Fruit fly (Drosophila melanogaster) whole organism, embryonic: Measurements from ENCODE around the gene Cyt-c1L.
A peak's percentile ranks its signal among the peaks of the same experiment; 100 is the strongest.

Experiments
- Ada2b ChIP-seq: fragments of 200-800 bp; sonication (Bioruptor generic); IDR thresholded peaks from 2 replicates; pipeline ENCODE4 v1.3.6; 2022; ENCODE audit warnings: missing biosample characterization, missing genetic modification characterization
- CG10431 ChIP-seq: fragments of 200-800 bp; sonication (Bioruptor generic); optimal IDR thresholded peaks from 3 replicates; lab custom pipeline; 2018; ENCODE audit warnings: missing biosample characterization, mild to moderate bottlenecking, missing genetic modification characterization
- CG11398 ChIP-seq: fragments of 200-800 bp; sonication (Bioruptor generic); optimal IDR thresholded peaks from 2 replicates; lab custom pipeline; 2016; ENCODE audit warnings: missing biosample characterization, missing genetic modification characterization
- CG12155 ChIP-seq: fragments of 200-800 bp; sonication (Bioruptor generic); optimal IDR thresholded peaks from 3 replicates; lab custom pipeline; 2016; ENCODE audit warnings: missing biosample characterization, missing genetic modification characterization
- CG1233 ChIP-seq: fragments of 200-800 bp; sonication (Bioruptor generic); optimal IDR thresholded peaks from 4 replicates; lab custom pipeline; 2018; ENCODE audit warnings: missing biosample characterization, mild to moderate bottlenecking, missing genetic modification characterization
- CG13894 ChIP-seq: fragments of 200-800 bp; sonication (Bioruptor generic); optimal IDR thresholded peaks from 3 replicates; lab custom pipeline; 2018; ENCODE audit warnings: missing biosample characterization, mild to moderate bottlenecking, missing genetic modification characterization, moderate library complexity
- CG1529 ChIP-seq: fragments of 200-800 bp; sonication (Bioruptor generic); optimal IDR thresholded peaks from 3 replicates; lab custom pipeline; 2018; ENCODE audit warnings: missing biosample characterization, missing genetic modification characterization
- CG15601 ChIP-seq: fragments of 200-800 bp; sonication (Bioruptor generic); optimal IDR thresholded peaks from 3 replicates; lab custom pipeline; 2019; ENCODE audit warnings: missing biosample characterization, mild to moderate bottlenecking, missing genetic modification characterization, moderate library complexity
- CG16863 ChIP-seq: fragments of 200-800 bp; sonication (Bioruptor generic); optimal IDR thresholded peaks from 3 replicates; lab custom pipeline; 2016; ENCODE audit warnings: missing biosample characterization, missing genetic modification characterization
- CG17359 ChIP-seq: fragments of 200-800 bp; sonication (Bioruptor generic); optimal IDR thresholded peaks from 3 replicates; lab custom pipeline; 2018; ENCODE audit warnings: missing biosample characterization, mild to moderate bottlenecking, missing genetic modification characterization, moderate library complexity
- CG17361 ChIP-seq: fragments of 200-800 bp; sonication (Bioruptor generic); IDR thresholded peaks from 3 replicates; pipeline ENCODE4 v1.3.6; 2022; ENCODE audit warnings: missing biosample characterization, missing genetic modification characterization
- CG31224 ChIP-seq: fragments of 200-800 bp; sonication (Bioruptor generic); IDR thresholded peaks from 2 replicates; pipeline ENCODE4 v1.3.6; 2022; ENCODE audit warnings: missing biosample characterization, missing genetic modification characterization
- CG32532 ChIP-seq: fragments of 200-800 bp; sonication (Bioruptor generic); IDR thresholded peaks from 2 replicates; pipeline ENCODE4 v1.3.6; 2022; ENCODE audit warnings: missing biosample characterization, missing genetic modification characterization
- CG34224 ChIP-seq: fragments of 200-800 bp; sonication (Bioruptor generic); IDR thresholded peaks from 3 replicates; pipeline ENCODE4 v1.3.6; 2022; ENCODE audit warnings: missing biosample characterization, missing genetic modification characterization; ENCODE audit not compliant: partially characterized antibody
- CG4424 ChIP-seq: fragments of 200-800 bp; sonication (Bioruptor generic); optimal IDR thresholded peaks from 3 replicates; lab custom pipeline; 2016; ENCODE audit warnings: missing biosample characterization, missing genetic modification characterization
- CG6175 ChIP-seq: fragments of 200-800 bp; sonication (Bioruptor generic); IDR thresholded peaks from 3 replicates; pipeline ENCODE4 v1.3.6; 2022; ENCODE audit warnings: missing biosample characterization, missing genetic modification characterization
- CG8388 ChIP-seq: fragments of 200-800 bp; sonication (Bioruptor generic); optimal IDR thresholded peaks from 2 replicates; lab custom pipeline; 2019; ENCODE audit warnings: missing biosample characterization, mild to moderate bottlenecking, missing genetic modification characterization, moderate library complexity
- Deaf1 ChIP-seq: fragments of 200-800 bp; optimal IDR thresholded peaks from 3 replicates; lab custom pipeline; 2019; ENCODE audit warnings: missing biosample characterization, mild to moderate bottlenecking, missing genetic modification characterization, moderate library complexity
- Dfd ChIP-seq, 2 experiments: fragments of >200 bp; optimal IDR thresholded peaks; 2 replicates each; lab custom pipeline; 2017; ENCODE audit warnings: missing biosample characterization in 2 of 2, missing genetic modification characterization in 2 of 2
- Dp ChIP-seq: fragments of 200-800 bp; sonication (Bioruptor generic); optimal IDR thresholded peaks from 2 replicates; lab custom pipeline; 2018; ENCODE audit warnings: missing biosample characterization, mild to moderate bottlenecking, missing genetic modification characterization, moderate library complexity
- Ets65A ChIP-seq: fragments of 200-800 bp; sonication (Bioruptor generic); peaks from one replicate; lab custom pipeline; 2016; ENCODE audit warnings: missing biosample characterization, missing genetic modification characterization
- Hr51 ChIP-seq, 2 experiments: fragments of 200-800 bp; sonication (Bioruptor generic); optimal IDR thresholded peaks; 2 replicates in 1 of 2; 3 replicates in 1 of 2; lab custom pipeline; 2016 to 2018; ENCODE audit warnings: missing biosample characterization in 2 of 2, missing genetic modification characterization in 2 of 2, mild to moderate bottlenecking in 1 of 2, moderate library complexity in 1 of 2
- MTF-1 ChIP-seq: fragments of 200-800 bp; sonication (Bioruptor generic); optimal IDR thresholded peaks from 2 replicates; lab custom pipeline; 2018; ENCODE audit warnings: missing biosample characterization, mild to moderate bottlenecking, missing genetic modification characterization, borderline replicate concordance
- al ChIP-seq: fragments of 200-800 bp; sonication (Bioruptor generic); IDR thresholded peaks from 2 replicates; pipeline ENCODE4 v1.3.6; 2022; ENCODE audit warnings: missing biosample characterization, missing genetic modification characterization
- ase ChIP-seq: fragments of 200-800 bp; sonication (Bioruptor generic); IDR thresholded peaks from 3 replicates; pipeline ENCODE4 v1.3.6; 2022; ENCODE audit warnings: missing biosample characterization, missing genetic modification characterization
- bigmax ChIP-seq: fragments of 200-800 bp; sonication (Bioruptor generic); optimal IDR thresholded peaks from 2 replicates; lab custom pipeline; 2018; ENCODE audit warnings: missing biosample characterization, mild to moderate bottlenecking, missing genetic modification characterization
- br ChIP-seq: fragments of >200 bp; optimal IDR thresholded peaks from 2 replicates; lab custom pipeline; 2017
- caup ChIP-seq: fragments of 200-800 bp; sonication (Bioruptor generic); optimal IDR thresholded peaks from 3 replicates; lab custom pipeline; 2017; ENCODE audit warnings: missing biosample characterization, mild to moderate bottlenecking, missing genetic modification characterization, moderate library complexity; ENCODE audit not compliant: severe bottlenecking
- chm ChIP-seq: fragments of 200-800 bp; sonication (Bioruptor generic); IDR thresholded peaks from 2 replicates; pipeline ENCODE4 v1.3.6; 2022; ENCODE audit warnings: missing biosample characterization, missing genetic modification characterization
- crp ChIP-seq, 2 experiments: fragments of 200-800 bp; sonication (Bioruptor generic); optimal IDR thresholded peaks; 2 replicates in 1 of 2; 3 replicates in 1 of 2; lab custom pipeline; 2017; ENCODE audit warnings: missing biosample characterization in 2 of 2, missing genetic modification characterization in 2 of 2, mild to moderate bottlenecking in 1 of 2, moderate library complexity in 1 of 2
- dan ChIP-seq: fragments of 200-800 bp; sonication (Bioruptor generic); IDR thresholded peaks from 2 replicates; pipeline ENCODE4 v1.3.6; 2022; ENCODE audit warnings: missing biosample characterization, missing genetic modification characterization
- dpn ChIP-seq, 2 experiments: fragments of 200-800 bp; sonication (Bioruptor generic); optimal IDR thresholded peaks; 3 replicates each; lab custom pipeline; 2016; ENCODE audit warnings: missing biosample characterization in 2 of 2, missing genetic modification characterization in 2 of 2
- dysf ChIP-seq: fragments of 200-800 bp; sonication (Bioruptor generic); IDR thresholded peaks from 3 replicates; pipeline ENCODE4 v1.3.6; 2022; ENCODE audit warnings: missing biosample characterization, missing genetic modification characterization
- emc ChIP-seq: fragments of 200-800 bp; sonication (Bioruptor generic); optimal IDR thresholded peaks from 2 replicates; lab custom pipeline; 2016; ENCODE audit warnings: missing biosample characterization, missing genetic modification characterization
- esg ChIP-seq: fragments of 200-800 bp; sonication (Bioruptor generic); conservative IDR thresholded peaks from 2 replicates; pipeline ENCODE4 v1.3.6; 2022; ENCODE audit warnings: missing biosample characterization, missing genetic modification characterization
- gce ChIP-seq: fragments of 200-800 bp; sonication (Bioruptor generic); IDR thresholded peaks from 3 replicates; pipeline ENCODE4 v1.3.6; 2022; ENCODE audit warnings: missing biosample characterization, missing genetic modification characterization
- h ChIP-seq: fragments of >200 bp; optimal IDR thresholded peaks from 2 replicates; lab custom pipeline; 2017
- ham ChIP-seq: fragments of 200-800 bp; sonication (Bioruptor generic); IDR thresholded peaks from 2 replicates; pipeline ENCODE4 v1.3.6; 2022; ENCODE audit warnings: missing biosample characterization, missing genetic modification characterization
- ind ChIP-seq: fragments of 200-800 bp; sonication (Bioruptor generic); optimal IDR thresholded peaks from 3 replicates; lab custom pipeline; 2016; ENCODE audit warnings: missing biosample characterization, missing genetic modification characterization
- knrl ChIP-seq: fragments of 200-800 bp; sonication (Bioruptor generic); IDR thresholded peaks from 3 replicates; pipeline ENCODE4 v1.3.6; 2022; ENCODE audit warnings: missing biosample characterization, missing genetic modification characterization; ENCODE audit not compliant: partially characterized antibody
- luna ChIP-seq: fragments of 200-800 bp; sonication (Bioruptor generic); optimal IDR thresholded peaks from 2 replicates; lab custom pipeline; 2016; ENCODE audit warnings: missing biosample characterization, missing genetic modification characterization
- nerfin-1 ChIP-seq: fragments of 200-800 bp; sonication (Bioruptor generic); optimal IDR thresholded peaks from 3 replicates; lab custom pipeline; 2019; ENCODE audit warnings: missing biosample characterization, mild to moderate bottlenecking, missing genetic modification characterization, moderate library complexity
- nom ChIP-seq: fragments of 200-800 bp; sonication (Bioruptor generic); optimal IDR thresholded peaks from 2 replicates; lab custom pipeline; 2017; ENCODE audit warnings: missing biosample characterization, missing genetic modification characterization, mild to moderate bottlenecking, moderate library complexity, missing genetic modification reagents
- odd ChIP-seq: fragments of 200-800 bp; sonication (Bioruptor generic); optimal IDR thresholded peaks from 2 replicates; lab custom pipeline; 2017; ENCODE audit warnings: missing biosample characterization, mild to moderate bottlenecking, missing genetic modification characterization
- pan ChIP-seq, 4 experiments: fragments of >200 bp in 3 of 4; fragments of 200-800 bp in 1 of 4; sonication (Bioruptor generic) in 1 of 4; optimal IDR thresholded peaks in 3 of 4; IDR thresholded peaks in 1 of 4; 2 replicates each; pipeline versions ENCODE4 v1.3.6 to Lab custom; 2017 to 2022; ENCODE audit warnings: missing biosample characterization in 2 of 4, missing genetic modification characterization in 2 of 4, mixed read lengths in 1 of 4
- sens-2 ChIP-seq: fragments of 200-800 bp; sonication (Bioruptor generic); IDR thresholded peaks from 2 replicates; pipeline ENCODE4 v1.3.6; 2022; ENCODE audit warnings: missing biosample characterization, missing genetic modification characterization
- slou ChIP-seq: fragments of 200-800 bp; sonication (Bioruptor generic); optimal IDR thresholded peaks from 3 replicates; lab custom pipeline; 2016; ENCODE audit warnings: missing biosample characterization, missing genetic modification characterization
- tup ChIP-seq: fragments of 200-800 bp; sonication (Bioruptor generic); optimal IDR thresholded peaks from 2 replicates; lab custom pipeline; 2016; ENCODE audit warnings: missing biosample characterization, mild to moderate bottlenecking, missing genetic modification characterization, moderate library complexity
- tx ChIP-seq: fragments of 200-800 bp; sonication (Bioruptor generic); optimal IDR thresholded peaks from 2 replicates; lab custom pipeline; 2016; ENCODE audit warnings: missing biosample characterization, missing genetic modification characterization
- usp ChIP-seq: fragments of >200 bp; optimal IDR thresholded peaks from 2 replicates; lab custom pipeline; 2017; ENCODE audit warnings: missing biosample characterization, missing genetic modification characterization

Cyt-c1L gene

DNA sequence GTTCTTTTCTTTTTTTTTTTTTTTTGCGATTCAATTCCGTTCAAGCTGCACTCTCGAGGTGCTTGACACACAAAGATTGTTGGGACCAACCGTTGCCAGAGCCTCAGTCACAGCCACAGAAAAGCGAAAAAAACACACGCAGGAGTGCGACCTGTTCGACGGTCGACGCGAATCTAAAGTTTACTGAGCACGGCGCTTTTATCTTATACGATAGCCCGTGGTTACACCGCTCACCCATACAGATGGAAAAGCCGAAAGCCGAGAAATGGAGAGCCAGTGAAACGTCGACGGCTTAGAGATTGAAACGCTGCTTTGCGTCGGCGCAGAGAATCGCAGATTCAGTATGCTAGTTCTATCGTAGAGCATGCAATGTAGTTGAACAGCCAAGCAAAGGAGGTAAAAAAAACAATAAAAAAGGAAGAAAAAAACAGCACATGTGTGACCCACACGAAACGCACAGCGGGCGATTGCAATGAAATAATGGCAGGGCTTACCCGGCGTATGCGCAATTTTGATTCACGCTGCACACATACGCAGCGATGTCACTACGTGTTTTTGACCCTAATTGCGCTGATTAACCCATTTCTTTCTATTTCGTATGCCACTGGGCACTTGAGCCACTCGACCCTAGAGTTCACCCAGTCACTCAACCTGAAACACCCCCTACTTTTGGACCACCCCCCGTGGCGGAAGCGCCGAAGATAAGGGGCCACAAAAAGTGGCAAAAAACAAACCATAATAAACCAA is 46.5 kb upstream of the Cyt-c1L start, which contains the start of gene SP1029 (continued):
- TF ChIP-seq CG32532 (GFP tag; lab: Robert Waterston, UW) (no peak), al (GFP tag; lab: Robert Waterston, UW) (no peak), CG17361 (GFP tag; lab: Robert Waterston, UW) (no peak), emc (no peak), nerfin-1 (no peak), Hr51 (GFP tag; optimal IDR thresholded peaks at IDR 0.05; lab: Kevin White, UChicago) (no peak), CG15601 (tag; lab: Kevin White, UChicago) (no peak), CG12155 (no peak), dan (GFP tag; lab: Robert Waterston, UW) (no peak), dysf (GFP tag; lab: Robert Waterston, UW) (no peak), CG16863 (GFP tag; lab: Kevin White, UChicago) (no peak), esg (no peak), usp (GFP tag; lab: Kevin White, UChicago) (no peak), CG1233 (GFP tag; lab: Kevin White, UChicago) (no peak), MTF-1 (GFP tag; lab: Kevin White, UChicago) (no peak), Ets65A (GFP tag; lab: Kevin White, UChicago) (peak; percentile 39), CG31224 (GFP tag; lab: Robert Waterston, UW) (no peak), CG1529 (GFP tag; lab: Kevin White, UChicago) (no peak), caup (no peak), dpn (GFP tag; optimal IDR thresholded peaks at IDR 0.05; lab: Kevin White, UChicago) (no peak), gce (GFP tag; lab: Robert Waterston, UW) (no peak), ham (GFP tag; lab: Robert Waterston, UW) (no peak), CG4424 (GFP tag; lab: Kevin White, UChicago) (no peak), ind (GFP tag; lab: Kevin White, UChicago) (no peak), Ada2b (no peak), ase (GFP tag; lab: Robert Waterston, UW) (no peak), CG34224 (GFP tag; lab: Robert Waterston, UW) (no peak), br (lab: Kevin White, UChicago) (no peak), luna (GFP tag; lab: Kevin White, UChicago) (no peak), knrl (GFP tag; lab: Robert Waterston, UW) (no peak), chm (no peak), odd (GFP tag; lab: Kevin White, UChicago) (no peak), CG17359 (tag; lab: Kevin White, UChicago) (no peak), slou (GFP tag; lab: Kevin White, UChicago) (no peak), sens-2 (GFP tag; lab: Robert Waterston, UW) (no peak), CG10431 (GFP tag; lab: Kevin White, UChicago) (no peak), nom (GFP tag; lab: Kevin White, UChicago) (no peak), h (lab: Kevin White, UChicago) (no peak), bigmax (GFP tag; lab: Kevin White, UChicago) (no peak), Deaf1 (tag; lab: Kevin White, UChicago) (peak; percentile 76), Dp (GFP tag; lab: Kevin White, UChicago) (no peak), crp (GFP tag; optimal IDR thresholded peaks at IDR 0.05; lab: Kevin White, UChicago) (no peak), CG6175 (GFP tag; lab: Robert Waterston, UW) (no peak), tup (GFP tag; lab: Kevin White, UChicago) (no peak), CG13894 (tag; lab: Kevin White, UChicago) (no peak), CG11398 (GFP tag; lab: Kevin White, UChicago) (no peak), tx (GFP tag; lab: Kevin White, UChicago) (no peak), Dfd (GFP tag; optimal IDR thresholded peaks at IDR 0.05; lab: Kevin White, UChicago) (no peak), pan (optimal IDR thresholded peaks at IDR 0.05; lab: Kevin White, UChicago) (no peak), pan (GFP tag; optimal IDR thresholded peaks at IDR 0.05 in 1 of 2, IDR thresholded peaks at IDR 0.05 in 1 of 2) (no peak), CG8388 (GFP tag; lab: Kevin White, UChicago) (no peak)
